Worm (Caenorhabditis elegans): ENCODE measurements around the gene ucp-4.

DNA sequence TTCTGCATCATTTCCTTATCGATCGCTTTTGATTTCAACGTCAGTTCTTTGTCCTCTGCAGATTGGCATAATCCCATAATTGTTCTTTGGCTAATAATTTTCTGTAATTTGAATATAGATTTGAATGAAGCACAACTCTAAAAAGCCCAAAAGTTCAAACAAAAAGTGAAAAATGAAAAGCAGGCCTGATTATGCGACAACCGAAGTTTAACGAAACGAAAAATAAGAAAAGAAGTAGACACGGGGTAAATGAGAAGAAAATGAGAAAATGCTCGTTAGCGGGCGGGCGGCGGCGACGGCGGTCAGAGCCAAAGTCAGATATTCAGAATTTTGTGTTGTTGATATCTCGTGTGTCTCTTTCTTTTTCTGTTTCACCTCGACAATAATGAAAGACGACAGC lies 25.6 kb downstream of the ucp-4 start, which contains the start of gene gpa-3:
- no peak for TF ChIP-seq nhr-11 (tag; optimal IDR thresholded peaks at IDR 0.05)
- TF ChIP-seq fkh-10 (GFP tag; optimal IDR thresholded peaks at IDR 0.05) = no peak
- no peak for TF ChIP-seq K09A11.1 (tag; optimal IDR thresholded peaks at IDR 0.05; ENCODE audit: insufficient read depth)
- TF ChIP-seq ama-1 (optimal IDR thresholded peaks at IDR 0.05) = no peak
- no peak for TF ChIP-seq pqm-1 (tag; optimal IDR thresholded peaks at IDR 0.05)
- no peak for TF ChIP-seq C08G9.2 (tag; optimal IDR thresholded peaks at IDR 0.05)
- TF ChIP-seq lim-6 (tag; optimal IDR thresholded peaks at IDR 0.05) = no peak
- no peak for TF ChIP-seq lin-11 (tag; optimal IDR thresholded peaks at IDR 0.05)
- no peak for TF ChIP-seq ets-4 (tag; optimal IDR thresholded peaks at IDR 0.05)
- TF ChIP-seq unc-3 (GFP tag; conservative IDR thresholded peaks at IDR 0.05) = no peak
- TF ChIP-seq unc-3 (tag; optimal IDR thresholded peaks at IDR 0.05) = no peak
- no peak for TF ChIP-seq dmd-4 (tag; optimal IDR thresholded peaks at IDR 0.05; ENCODE audit: borderline replicate concordance)
- TF ChIP-seq ahr-1 (tag; optimal IDR thresholded peaks at IDR 0.05) = no peak
- TF ChIP-seq ttx-3 (tag; optimal IDR thresholded peaks at IDR 0.05) = no peak

Measured in whole organism, late embryonic.